Fruit fly (Drosophila melanogaster) whole organism, adult: ENCODE data around the gene bb8.

Source experiments
- CG11617 ChIP-seq: fragments of 200-800 bp; sonication (Bioruptor generic); optimal IDR thresholded peaks from 2 replicates; lab custom pipeline; 2017; ENCODE audit warnings: mild to moderate bottlenecking, missing biosample characterization, missing genetic modification reagents, missing genetic modification characterization
- CG12768 ChIP-seq: fragments of 200-800 bp; sonication (Bioruptor generic); optimal IDR thresholded peaks from 2 replicates; lab custom pipeline; 2017; ENCODE audit warnings: missing biosample characterization, missing genetic modification characterization, mild to moderate bottlenecking, moderate library complexity, missing genetic modification reagents
- CG14711 ChIP-seq: fragments of 200-800 bp; sonication (Bioruptor generic); optimal IDR thresholded peaks from 2 replicates; lab custom pipeline; 2018; ENCODE audit warnings: missing biosample characterization, mild to moderate bottlenecking, missing genetic modification characterization, moderate library complexity
- CG1620 ChIP-seq: fragments of 200-800 bp; sonication (Bioruptor generic); optimal IDR thresholded peaks from 2 replicates; lab custom pipeline; 2016; ENCODE audit warnings: missing biosample characterization, missing genetic modification characterization
- CG33017 ChIP-seq: fragments of 200-800 bp; sonication (Bioruptor generic); optimal IDR thresholded peaks from 2 replicates; lab custom pipeline; 2018; ENCODE audit warnings: missing biosample characterization, mild to moderate bottlenecking, missing genetic modification characterization, moderate library complexity
- CG5204 ChIP-seq: fragments of 200-800 bp; sonication (Bioruptor generic); optimal IDR thresholded peaks from 2 replicates; lab custom pipeline; 2016; ENCODE audit warnings: missing biosample characterization, missing genetic modification characterization
- CG7045 ChIP-seq: fragments of 200-800 bp; sonication (Bioruptor generic); optimal IDR thresholded peaks from 2 replicates; lab custom pipeline; 2017; ENCODE audit warnings: missing biosample characterization, mild to moderate bottlenecking, missing genetic modification characterization
- CG7101 ChIP-seq: fragments of 200-800 bp; sonication (Bioruptor generic); optimal IDR thresholded peaks from 2 replicates; lab custom pipeline; 2018; ENCODE audit warnings: missing biosample characterization, mild to moderate bottlenecking, missing genetic modification characterization, moderate library complexity
- Clk ChIP-seq: fragments of 200-800 bp; sonication (Bioruptor generic); optimal IDR thresholded peaks from 2 replicates; lab custom pipeline; 2017; ENCODE audit warnings: missing biosample characterization, missing genetic modification characterization
- Crg-1 ChIP-seq: fragments of 200-800 bp; sonication (Bioruptor generic); optimal IDR thresholded peaks from 2 replicates; lab custom pipeline; 2016; ENCODE audit warnings: missing biosample characterization, missing genetic modification characterization
- Hr96 ChIP-seq: fragments of 200-800 bp; sonication (Bioruptor generic); optimal IDR thresholded peaks from 2 replicates; lab custom pipeline; 2016; ENCODE audit warnings: missing biosample characterization, missing genetic modification characterization
- Mnt ChIP-seq: fragments of 200-800 bp; sonication (Bioruptor generic); optimal IDR thresholded peaks from 2 replicates; lab custom pipeline; 2016; ENCODE audit warnings: missing biosample characterization, mild to moderate bottlenecking, missing genetic modification characterization
- bab1 ChIP-seq: fragments of 200-800 bp; sonication (Bioruptor generic); optimal IDR thresholded peaks from 3 replicates; lab custom pipeline; 2019; ENCODE audit warnings: missing biosample characterization, mild to moderate bottlenecking, missing genetic modification characterization, moderate library complexity
- cic ChIP-seq: fragments of 200-800 bp; sonication (Bioruptor generic); optimal IDR thresholded peaks from 2 replicates; lab custom pipeline; 2017; ENCODE audit warnings: missing biosample characterization, mild to moderate bottlenecking, missing genetic modification characterization, moderate library complexity
- cnc ChIP-seq, 2 experiments: fragments of >200 bp; optimal IDR thresholded peaks; 2 replicates each; lab custom pipeline; 2017
- kay ChIP-seq: fragments of 200-800 bp; sonication (Bioruptor generic); peaks from one replicate; lab custom pipeline; 2016; ENCODE audit warnings: missing biosample characterization, missing genetic modification characterization, borderline replicate concordance
- ovo ChIP-seq: fragments of 200-800 bp; sonication (Bioruptor generic); optimal IDR thresholded peaks from 2 replicates; lab custom pipeline; 2016; ENCODE audit warnings: missing biosample characterization, missing genetic modification characterization
- pad ChIP-seq: fragments of 200-800 bp; sonication (Bioruptor generic); optimal IDR thresholded peaks from 3 replicates; lab custom pipeline; 2017; ENCODE audit warnings: missing biosample characterization, missing genetic modification characterization, mild to moderate bottlenecking, moderate library complexity, missing genetic modification reagents
- tj ChIP-seq: fragments of 200-800 bp; sonication (Bioruptor generic); optimal IDR thresholded peaks from 3 replicates; lab custom pipeline; 2017; ENCODE audit warnings: missing biosample characterization, mild to moderate bottlenecking, missing genetic modification characterization, moderate library complexity
- toe ChIP-seq: fragments of 200-800 bp; sonication (Bioruptor generic); optimal IDR thresholded peaks from 2 replicates; lab custom pipeline; 2016; ENCODE audit warnings: missing biosample characterization, missing genetic modification characterization

Gene bb8

DNA sequence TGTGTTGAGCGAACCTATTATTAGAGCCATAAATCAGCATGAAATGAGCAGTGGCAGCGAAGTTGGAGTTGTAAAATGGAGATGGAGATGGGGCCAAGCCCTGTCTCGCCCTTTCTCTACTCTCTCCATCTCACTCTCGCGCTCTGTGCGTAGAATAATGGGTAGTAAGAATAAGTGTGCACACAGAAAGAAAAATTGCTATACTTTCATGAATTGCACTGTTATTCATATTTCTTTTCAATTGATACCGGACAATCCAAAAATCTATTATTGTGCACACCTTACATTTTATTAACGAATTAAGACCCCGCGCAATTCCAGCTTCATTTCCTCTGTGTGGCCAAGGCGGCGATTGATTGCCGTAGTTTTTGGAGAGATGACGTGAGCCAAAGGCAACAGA, 10.2 kb downstream of the bb8 start:
- peak; percentile 69 for TF ChIP-seq pad (GFP tag; lab: Kevin White, UChicago)
- TF ChIP-seq Hr96, result no peak
- TF ChIP-seq CG14711 (tag; lab: Kevin White, UChicago), result no peak
- TF ChIP-seq CG12768 (GFP tag; lab: Kevin White, UChicago), result no peak

DNA sequence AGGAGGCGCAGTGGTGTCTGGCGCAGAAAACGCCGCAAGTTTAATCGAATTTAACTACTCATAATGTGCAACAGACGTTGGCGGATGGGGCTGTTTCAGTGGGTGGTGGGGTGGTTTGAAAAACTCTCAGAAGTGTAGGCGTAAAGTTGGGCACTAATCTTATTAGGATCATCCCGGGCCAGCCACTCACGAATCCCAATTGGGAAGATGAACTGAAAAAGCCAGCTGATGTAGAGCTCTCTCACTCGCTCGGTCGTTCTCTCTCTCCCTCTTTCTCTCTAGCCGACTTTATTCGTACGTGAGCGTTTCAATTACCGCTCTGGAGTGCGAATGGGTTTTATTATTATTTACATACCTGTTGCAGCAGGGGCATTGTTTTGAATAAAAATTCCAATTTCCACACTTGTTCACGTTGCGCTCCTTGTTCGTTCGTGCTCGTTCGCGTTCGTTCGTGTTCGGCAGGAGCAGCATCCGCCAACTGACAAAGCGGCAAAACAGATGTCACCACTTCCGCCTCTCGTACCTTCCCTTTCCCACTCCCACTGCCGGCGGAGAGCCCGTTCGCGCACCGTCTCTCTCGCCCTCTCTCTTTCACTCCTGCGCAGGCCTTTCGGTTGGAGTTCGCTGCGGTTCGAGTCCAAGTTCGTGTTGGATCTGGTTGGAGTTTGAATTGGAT, 11.1 kb downstream of the bb8 start:
- TF ChIP-seq Crg-1 (GFP tag; lab: Kevin White, UChicago) (no peak), tj (GFP tag; lab: Kevin White, UChicago) (no peak), Clk (GFP tag; lab: Kevin White, UChicago) (no peak), cic (no peak), ovo (GFP tag; lab: Kevin White, UChicago) (no peak)

DNA sequence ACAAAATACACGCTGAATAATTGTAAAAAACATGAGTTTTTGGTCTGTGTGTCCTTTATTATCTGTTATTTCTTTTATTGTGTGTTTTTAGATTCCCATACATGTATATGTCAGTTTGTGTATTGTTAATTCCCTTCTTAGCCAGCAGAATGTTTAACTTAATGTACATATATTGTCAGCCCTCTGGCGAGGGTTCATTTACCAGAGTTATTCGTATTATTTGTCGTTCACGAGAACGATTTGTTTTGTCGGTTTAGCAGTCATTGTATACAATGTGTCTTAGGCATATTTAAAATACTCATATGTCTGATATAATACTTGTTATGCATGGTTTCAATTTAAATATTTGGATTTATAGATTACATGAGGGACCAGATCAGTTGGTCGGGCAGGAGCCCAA, 29.4 kb downstream of the bb8 start:
- TF ChIP-seq pad (GFP tag; lab: Kevin White, UChicago) (no peak), CG5204 (GFP tag; lab: Kevin White, UChicago) (no peak), tj (GFP tag; lab: Kevin White, UChicago) (no peak), Crg-1 (GFP tag; lab: Kevin White, UChicago) (no peak)

DNA sequence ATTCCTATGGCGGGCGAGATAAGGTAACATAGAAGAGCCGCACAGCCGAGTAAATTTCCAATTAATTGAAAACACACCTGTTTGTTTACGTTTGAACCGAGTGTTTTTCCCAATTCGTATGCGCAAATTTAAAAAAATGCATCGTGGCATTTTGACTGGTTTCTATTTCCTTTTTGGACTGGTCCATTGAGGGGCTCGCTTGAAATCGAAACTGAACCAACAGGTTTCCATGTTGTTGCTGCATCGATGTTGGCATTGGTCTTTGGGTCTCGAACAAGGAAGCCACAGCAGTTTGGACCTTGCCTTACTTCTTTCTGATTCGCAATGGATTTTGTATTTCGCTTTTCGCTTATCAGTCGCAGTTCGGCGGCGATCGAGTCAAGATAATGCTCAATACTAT, 31.5 kb downstream of the bb8 start:
- no peak for TF ChIP-seq Crg-1 (GFP tag; lab: Kevin White, UChicago)
- no peak for TF ChIP-seq tj (GFP tag; lab: Kevin White, UChicago)
- TF ChIP-seq CG33017 (tag; lab: Kevin White, UChicago), result no peak
- TF ChIP-seq bab1 (GFP tag; lab: Kevin White, UChicago), result no peak
- no peak for TF ChIP-seq CG11617 (GFP tag; lab: Kevin White, UChicago)
- no peak for TF ChIP-seq Clk (GFP tag; lab: Kevin White, UChicago)
- TF ChIP-seq cnc (optimal IDR thresholded peaks at IDR 0.05; lab: Kevin White, UChicago), result no peak

DNA sequence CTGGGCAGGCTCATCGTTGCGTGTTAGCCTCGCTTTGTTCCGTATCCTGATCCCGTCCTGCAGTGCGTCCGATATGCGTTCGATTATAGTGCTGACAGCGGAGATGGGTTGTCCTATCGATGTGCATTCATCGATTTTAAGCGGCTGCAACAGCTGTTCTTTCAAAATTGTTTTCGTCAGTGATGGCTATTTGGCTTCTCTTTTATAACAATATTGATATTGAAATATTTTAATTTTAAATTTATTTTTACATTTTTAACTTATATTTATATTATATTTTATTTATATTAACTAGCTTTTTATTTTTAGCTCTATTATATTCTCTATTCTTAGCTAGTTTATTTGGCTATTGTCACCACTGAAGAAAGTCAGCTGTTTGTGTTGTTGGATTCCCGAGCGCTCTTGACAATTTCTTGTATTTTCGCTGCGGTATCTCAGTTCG, 32.0 kb downstream of the bb8 start, which contains the start of the genes wda and Pex11c:
Gene wda (minus strand): TSS at position 102 of the 442 bp plus-strand sequence.
Gene Pex11c (plus strand): TSS at position 380 of the 442 bp plus-strand sequence.
- TF ChIP-seq pad (GFP tag; lab: Kevin White, UChicago) (peak; percentile 64), Mnt (GFP tag; lab: Kevin White, UChicago) (peak; percentile 54), Hr96 (no peak), CG11617 (GFP tag; lab: Kevin White, UChicago) (peak; percentile 89), CG33017 (tag; lab: Kevin White, UChicago) (peak; percentile 92), CG7101 (tag; lab: Kevin White, UChicago) (peak; percentile 95), CG14711 (tag; lab: Kevin White, UChicago) (peak; percentile 87), bab1 (GFP tag; lab: Kevin White, UChicago) (peak; percentile 81), CG7045 (GFP tag; lab: Kevin White, UChicago) (peak; percentile 68), cnc (optimal IDR thresholded peaks at IDR 0.05; lab: Kevin White, UChicago) (no peak), CG1620 (GFP tag; lab: Kevin White, UChicago) (no peak), ovo (GFP tag; lab: Kevin White, UChicago) (peak; percentile 60), Clk (GFP tag; lab: Kevin White, UChicago) (peak; percentile 18), cic (no peak), CG5204 (GFP tag; lab: Kevin White, UChicago) (no peak), kay (GFP tag; lab: Kevin White, UChicago) (peak; percentile 75), toe (GFP tag; lab: Kevin White, UChicago) (peak; percentile 3), CG12768 (GFP tag; lab: Kevin White, UChicago) (peak; percentile 60), tj (GFP tag; lab: Kevin White, UChicago) (peak; percentile 68), Crg-1 (GFP tag; lab: Kevin White, UChicago) (peak; percentile 22)

DNA sequence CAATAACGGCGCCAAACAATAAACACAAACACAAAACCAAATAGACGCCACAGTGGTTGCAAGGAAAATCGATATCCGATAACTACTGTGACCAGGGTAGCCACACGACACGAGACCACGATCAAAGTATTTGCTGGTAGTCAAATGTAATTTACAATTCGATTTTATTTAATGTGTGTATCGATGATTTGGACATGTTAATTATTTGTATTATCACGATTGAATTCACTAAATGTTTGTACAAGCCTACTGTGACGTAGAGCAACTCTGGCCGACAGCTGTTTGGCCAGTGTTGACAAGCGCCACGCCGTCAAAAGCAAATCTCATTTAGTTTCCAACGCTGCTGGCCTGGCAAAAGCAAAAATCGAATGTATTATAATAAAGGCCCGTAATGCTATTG, 38.7 kb downstream of the bb8 start, which contains the start of the genes Rad60 and EloA:
Gene Rad60 (minus strand): TSS at position 222 of the 400 bp plus-strand sequence.
Gene EloA (plus strand): TSS at position 308 of the 400 bp plus-strand sequence.
- peak; percentile 63 for TF ChIP-seq pad (GFP tag; lab: Kevin White, UChicago)
- peak; percentile 79 for TF ChIP-seq toe (GFP tag; lab: Kevin White, UChicago)
- peak; percentile 40 for TF ChIP-seq tj (GFP tag; lab: Kevin White, UChicago)
- TF ChIP-seq ovo (GFP tag; lab: Kevin White, UChicago), result peak; percentile 43
- TF ChIP-seq CG1620 (GFP tag; lab: Kevin White, UChicago), result peak; percentile 76
- TF ChIP-seq kay (GFP tag; lab: Kevin White, UChicago), result no peak
- peak; percentile 82 for TF ChIP-seq CG7101 (tag; lab: Kevin White, UChicago)
- TF ChIP-seq CG7045 (GFP tag; lab: Kevin White, UChicago), result peak; percentile 68
- TF ChIP-seq Crg-1 (GFP tag; lab: Kevin White, UChicago), result peak; percentile 74
- TF ChIP-seq CG11617 (GFP tag; lab: Kevin White, UChicago), result peak; percentile 72
- peak; percentile 56 for TF ChIP-seq Clk (GFP tag; lab: Kevin White, UChicago)
- TF ChIP-seq CG5204 (GFP tag; lab: Kevin White, UChicago), result no peak
- TF ChIP-seq CG14711 (tag; lab: Kevin White, UChicago), result peak; percentile 100
- peak; percentile 80 for TF ChIP-seq Hr96
- peak; percentile 44 for TF ChIP-seq CG33017 (tag; lab: Kevin White, UChicago)
- TF ChIP-seq cic, result peak; percentile 16
- no peak for TF ChIP-seq cnc (optimal IDR thresholded peaks at IDR 0.05; lab: Kevin White, UChicago)
- TF ChIP-seq CG12768 (GFP tag; lab: Kevin White, UChicago), result peak; percentile 72
- peak; percentile 67 for TF ChIP-seq Mnt (GFP tag; lab: Kevin White, UChicago)
- peak; percentile 85 for TF ChIP-seq bab1 (GFP tag; lab: Kevin White, UChicago)
